Worm (Caenorhabditis elegans) whole organism, L4 larva: ENCODE results near the gene C45G9.8.

Experiments used
- F10B5.3 ChIP-seq: sonication (generic microtip); optimal IDR thresholded peaks from 2 replicates; lab custom pipeline; 2016; ENCODE audit warnings: mild to moderate bottlenecking, missing genetic modification characterization, missing compliant biosample characterization
- F37D6.2 ChIP-seq: sonication (generic microtip); optimal IDR thresholded peaks from 2 replicates; lab custom pipeline; 2016; ENCODE audit warnings: mild to moderate bottlenecking, missing genetic modification characterization, missing compliant biosample characterization
- F44E2.7 ChIP-seq: fragments of 200-800 bp; sonication (Bioruptor generic); IDR thresholded peaks from 2 replicates; pipeline ENCODE4 v2.1.2; 2022; ENCODE audit warnings: missing genetic modification characterization, missing compliant biosample characterization
- F49E8.2 ChIP-seq: sonication (generic microtip); optimal IDR thresholded peaks from 2 replicates; lab custom pipeline; 2016; ENCODE audit warnings: missing compliant biosample characterization, mild to moderate bottlenecking, missing genetic modification characterization, borderline replicate concordance
- R02D3.7 ChIP-seq: fragments of 150-350 bp; sonication (generic microtip); optimal IDR thresholded peaks from 3 replicates; lab custom pipeline; 2014; ENCODE audit warnings: missing biosample characterization, missing genetic modification characterization
- T26A8.4 ChIP-seq: fragments of 200-800 bp; sonication (Bioruptor generic); IDR thresholded peaks from 2 replicates; pipeline ENCODE4 v1.3.6; 2022; ENCODE audit warnings: missing genetic modification characterization, missing compliant biosample characterization
- Y5F2A.4 ChIP-seq: fragments of 200-800 bp; sonication (Bioruptor generic); optimal IDR thresholded peaks from 2 replicates; lab custom pipeline; 2018; ENCODE audit warnings: mild to moderate bottlenecking, missing genetic modification characterization, missing compliant biosample characterization
- ZK337.2 ChIP-seq: fragments of 200-800 bp; sonication (Bioruptor generic); IDR thresholded peaks from 2 replicates; pipeline ENCODE4 v1.3.6; 2022; ENCODE audit warnings: missing genetic modification reagents, missing genetic modification characterization, missing compliant biosample characterization
- aha-1 ChIP-seq: fragments of 150-350 bp; peaks from one replicate; lab custom pipeline; 2014; ENCODE audit warnings: missing biosample characterization, missing genetic modification characterization
- ama-1 ChIP-seq: fragments of 150-350 bp; optimal IDR thresholded peaks from 2 replicates; lab custom pipeline; 2014; ENCODE audit warnings: inconsistent platforms, mixed read lengths
- arid-1 ChIP-seq: fragments of 200-800 bp; sonication (Bioruptor generic); conservative IDR thresholded peaks from 2 replicates; pipeline ENCODE4 v1.3.6; 2022; ENCODE audit warnings: missing genetic modification reagents, missing genetic modification characterization, missing compliant biosample characterization
- attf-4 ChIP-seq: sonication (generic microtip); optimal IDR thresholded peaks from 3 replicates; lab custom pipeline; 2017; ENCODE audit warnings: missing biosample characterization, missing genetic modification characterization
- ceh-28 ChIP-seq: fragments of 150-350 bp; optimal IDR thresholded peaks from 2 replicates; lab custom pipeline; 2014; ENCODE audit warnings: missing biosample characterization, missing genetic modification reagents, missing genetic modification characterization
- ceh-32 ChIP-seq: sonication (generic microtip); optimal IDR thresholded peaks from 2 replicates; lab custom pipeline; 2016; ENCODE audit warnings: mild to moderate bottlenecking, missing genetic modification characterization, missing compliant biosample characterization; ENCODE audit not compliant: poor library complexity
- ceh-44 ChIP-seq: fragments of 200-800 bp; sonication (Bioruptor generic); IDR thresholded peaks from 2 replicates; pipeline ENCODE4 v1.3.6; 2022; ENCODE audit warnings: missing genetic modification reagents, missing genetic modification characterization, missing compliant biosample characterization
- ceh-62 ChIP-seq: sonication (generic microtip); optimal IDR thresholded peaks from 2 replicates; lab custom pipeline; 2017; ENCODE audit warnings: missing biosample characterization, missing genetic modification characterization
- ceh-82 ChIP-seq: sonication (generic microtip); optimal IDR thresholded peaks from 2 replicates; lab custom pipeline; 2017; ENCODE audit warnings: missing biosample characterization, missing genetic modification characterization
- cey-2 ChIP-seq: sonication (generic microtip); optimal IDR thresholded peaks from 3 replicates; lab custom pipeline; 2017; ENCODE audit warnings: missing genetic modification characterization, mild to moderate bottlenecking, missing compliant biosample characterization, antibody characterized with exemption, borderline replicate concordance; ENCODE audit not compliant: insufficient read depth
- daf-12 ChIP-seq: fragments of 150-350 bp; optimal IDR thresholded peaks from 2 replicates; lab custom pipeline; 2014; ENCODE audit warnings: missing biosample characterization, missing genetic modification reagents, missing genetic modification characterization
- daf-8 ChIP-seq: fragments of 200-800 bp; sonication (Bioruptor generic); IDR thresholded peaks from 2 replicates; pipeline ENCODE4 v1.3.6; 2022; ENCODE audit warnings: missing genetic modification characterization, missing compliant biosample characterization
- dmd-6 ChIP-seq: fragments of 200-800 bp; sonication (Bioruptor generic); IDR thresholded peaks from 2 replicates; pipeline ENCODE4 v1.3.6; 2022; ENCODE audit warnings: missing genetic modification reagents, missing genetic modification characterization, missing compliant biosample characterization
- dve-1 ChIP-seq: sonication (generic microtip); optimal IDR thresholded peaks from 2 replicates; lab custom pipeline; 2017; ENCODE audit warnings: antibody characterized with exemption, mild to moderate bottlenecking, missing genetic modification characterization, missing compliant biosample characterization; ENCODE audit not compliant: insufficient read depth
- fkh-10 ChIP-seq: fragments of 150-350 bp; optimal IDR thresholded peaks from 2 replicates; lab custom pipeline; 2014; ENCODE audit warnings: missing biosample characterization, missing genetic modification reagents, missing genetic modification characterization
- hlh-11 ChIP-seq: fragments of 200-800 bp; sonication (Bioruptor generic); optimal IDR thresholded peaks from 2 replicates; lab custom pipeline; 2018; ENCODE audit warnings: mild to moderate bottlenecking, missing genetic modification characterization, missing compliant biosample characterization
- lim-7 ChIP-seq: fragments of 200-800 bp; sonication (Bioruptor generic); IDR thresholded peaks from 2 replicates; pipeline ENCODE4 v1.3.6; 2022; ENCODE audit warnings: missing genetic modification characterization, missing compliant biosample characterization
- lin-15B ChIP-seq: fragments of 150-350 bp; sonication (generic microtip); optimal IDR thresholded peaks from 3 replicates; lab custom pipeline; 2014; ENCODE audit warnings: missing biosample characterization, missing genetic modification characterization
- lir-3 ChIP-seq: sonication (generic microtip); optimal IDR thresholded peaks from 2 replicates; lab custom pipeline; 2016; ENCODE audit warnings: mild to moderate bottlenecking, missing genetic modification characterization, missing compliant biosample characterization
- lsy-2 ChIP-seq, 2 experiments: fragments of 150-350 bp in 1 of 2; sonication (generic microtip) in 1 of 2; optimal IDR thresholded peaks; 2 replicates each; lab custom pipeline; 2014 to 2017; ENCODE audit warnings: missing biosample characterization in 2 of 2, missing genetic modification characterization in 2 of 2
- madf-5 ChIP-seq, 2 experiments: fragments of 200-800 bp; sonication (Bioruptor generic); IDR thresholded peaks; 2 replicates each; pipeline ENCODE4 v1.3.6; 2022; ENCODE audit warnings: missing compliant biosample characterization in 2 of 2, missing genetic modification characterization in 2 of 2
- mxl-2 ChIP-seq: fragments of 200-800 bp; sonication (Bioruptor generic); conservative IDR thresholded peaks from 2 replicates; pipeline ENCODE4 v1.3.6; 2022; ENCODE audit warnings: missing genetic modification reagents, missing genetic modification characterization, missing compliant biosample characterization
- mxl-3 ChIP-seq: fragments of 200-800 bp; sonication (Bioruptor generic); optimal IDR thresholded peaks from 2 replicates; lab custom pipeline; 2018; ENCODE audit warnings: mild to moderate bottlenecking, missing genetic modification characterization, missing compliant biosample characterization
- nhr-10 ChIP-seq: fragments of 150-350 bp; optimal IDR thresholded peaks from 2 replicates; lab custom pipeline; 2014; ENCODE audit warnings: missing biosample characterization, missing genetic modification characterization
- nhr-102 ChIP-seq: sonication (generic microtip); optimal IDR thresholded peaks from 2 replicates; lab custom pipeline; 2016; ENCODE audit warnings: mild to moderate bottlenecking, missing genetic modification characterization, moderate library complexity, missing compliant biosample characterization
- nhr-111 ChIP-seq: fragments of 200-800 bp; sonication (Bioruptor generic); optimal IDR thresholded peaks from 2 replicates; lab custom pipeline; 2018; ENCODE audit warnings: mild to moderate bottlenecking, missing genetic modification characterization, missing compliant biosample characterization
- nhr-237 ChIP-seq: sonication (generic microtip); optimal IDR thresholded peaks from 2 replicates; lab custom pipeline; 2017; ENCODE audit warnings: missing biosample characterization, missing genetic modification characterization
- nhr-25 ChIP-seq: sonication (generic microtip); optimal IDR thresholded peaks from 2 replicates; lab custom pipeline; 2017; ENCODE audit warnings: missing genetic modification characterization, mild to moderate bottlenecking, missing compliant biosample characterization, antibody characterized with exemption, moderate library complexity, borderline replicate concordance; ENCODE audit not compliant: insufficient read depth
- nhr-41 ChIP-seq: fragments of 200-800 bp; sonication (Bioruptor generic); IDR thresholded peaks from 2 replicates; pipeline ENCODE4 v1.3.6; 2022; ENCODE audit warnings: missing genetic modification reagents, missing genetic modification characterization, missing compliant biosample characterization
- nhr-48 ChIP-seq: sonication (generic microtip); optimal IDR thresholded peaks from 2 replicates; lab custom pipeline; 2016; ENCODE audit warnings: mild to moderate bottlenecking, missing genetic modification characterization, missing compliant biosample characterization
- nhr-6 ChIP-seq: fragments of 150-350 bp; optimal IDR thresholded peaks from 2 replicates; lab custom pipeline; 2014; ENCODE audit warnings: missing biosample characterization, missing genetic modification characterization
- nhr-76 ChIP-seq: fragments of 150-350 bp; optimal IDR thresholded peaks from 2 replicates; lab custom pipeline; 2014; ENCODE audit warnings: missing biosample characterization, missing genetic modification characterization
- nhr-77 ChIP-seq: fragments of 150-350 bp; optimal IDR thresholded peaks from 2 replicates; lab custom pipeline; 2014; ENCODE audit warnings: missing biosample characterization, missing genetic modification characterization
- php-3 ChIP-seq: fragments of 200-800 bp; sonication (Bioruptor generic); IDR thresholded peaks from 2 replicates; pipeline ENCODE4 v1.3.6; 2022; ENCODE audit warnings: missing genetic modification reagents, missing genetic modification characterization, missing compliant biosample characterization
- pqm-1 ChIP-seq: sonication (generic microtip); optimal IDR thresholded peaks from 2 replicates; lab custom pipeline; 2017; ENCODE audit warnings: missing biosample characterization, missing genetic modification characterization
- sdz-12 ChIP-seq: fragments of 200-800 bp; sonication (Bioruptor generic); optimal IDR thresholded peaks from 2 replicates; lab custom pipeline; 2018; ENCODE audit warnings: mild to moderate bottlenecking, missing genetic modification characterization, missing compliant biosample characterization
- snpc-4 ChIP-seq: fragments of 150-350 bp; optimal IDR thresholded peaks from 2 replicates; lab custom pipeline; 2014; ENCODE audit warnings: missing biosample characterization, missing genetic modification characterization
- spr-1 ChIP-seq: sonication (generic microtip); optimal IDR thresholded peaks from 2 replicates; lab custom pipeline; 2016; ENCODE audit warnings: mild to moderate bottlenecking, missing genetic modification characterization, missing compliant biosample characterization
- tag-97 ChIP-seq: fragments of 200-800 bp; sonication (Bioruptor generic); IDR thresholded peaks from 2 replicates; pipeline ENCODE4 v1.3.6; 2022; ENCODE audit warnings: missing genetic modification characterization, missing compliant biosample characterization
- tra-1 ChIP-seq: fragments of 200-800 bp; sonication (Bioruptor generic); IDR thresholded peaks from 2 replicates; pipeline ENCODE4 v1.3.6; 2022; ENCODE audit warnings: missing genetic modification reagents, missing genetic modification characterization, missing compliant biosample characterization
- unc-130 ChIP-seq: sonication (generic microtip); optimal IDR thresholded peaks from 2 replicates; lab custom pipeline; 2016; ENCODE audit warnings: missing genetic modification reagents, missing genetic modification characterization, missing compliant biosample characterization
- unc-39 ChIP-seq: sonication (generic microtip); optimal IDR thresholded peaks from 2 replicates; lab custom pipeline; 2017; ENCODE audit warnings: missing biosample characterization, missing genetic modification characterization
- zag-1 ChIP-seq: fragments of 150-350 bp; optimal IDR thresholded peaks from 2 replicates; lab custom pipeline; 2014; ENCODE audit warnings: missing biosample characterization, missing genetic modification characterization
- zfp-3 ChIP-seq: fragments of 200-800 bp; sonication (Bioruptor generic); conservative IDR thresholded peaks from 2 replicates; pipeline ENCODE4 v1.3.6; 2022; ENCODE audit warnings: missing genetic modification reagents, missing genetic modification characterization, missing compliant biosample characterization
- zip-2 ChIP-seq: fragments of 150-350 bp; optimal IDR thresholded peaks from 2 replicates; lab custom pipeline; 2014; ENCODE audit warnings: missing biosample characterization, missing genetic modification characterization

The C45G9.8 gene

ce11 chrIII:5047175-5047574 is 6.3 kb downstream of the C45G9.8 start, which contains the start of gene txbp-3 (continued):
- TF ChIP-seq lin-15B (tag; lab: Kevin White, UChicago) (no peak), tag-97 (GFP tag; lab: Robert Waterston, UW) (no peak), dve-1 (tag; lab: Kevin White, UChicago) (peak; percentile 79), mxl-2 (GFP tag; lab: Robert Waterston, UW) (no peak), F44E2.7 (GFP tag; lab: Robert Waterston, UW) (no peak), lir-3 (tag; lab: Kevin White, UChicago) (no peak), dmd-6 (GFP tag; lab: Robert Waterston, UW) (peak; percentile 57; the same call in 1 of the 2 replicates), unc-130 (no peak), ama-1 (lab: Kevin White, UChicago) (no peak), mxl-3 (GFP tag; lab: Kevin White, UChicago) (peak; percentile 80), nhr-102 (tag; lab: Kevin White, UChicago) (no peak), zfp-3 (no peak), nhr-76 (no peak), spr-1 (tag; lab: Kevin White, UChicago) (no peak), F37D6.2 (no peak), cey-2 (tag; lab: Kevin White, UChicago) (no peak), lim-7 (GFP tag; lab: Robert Waterston, UW) (no peak), nhr-41 (no peak), pqm-1 (tag; lab: Kevin White, UChicago) (peak; percentile 85), Y5F2A.4 (GFP tag; lab: Kevin White, UChicago) (no peak), zag-1 (no peak), arid-1 (GFP tag; lab: Robert Waterston, UW) (no peak), R02D3.7 (tag; lab: Kevin White, UChicago) (no peak), nhr-48 (no peak), zip-2 (tag; lab: Kevin White, UChicago) (no peak), madf-5 (GFP tag; IDR thresholded peaks at IDR 0.05; lab: Robert Waterston, UW) (no peak), ceh-62 (tag; lab: Kevin White, UChicago) (no peak), ceh-32 (tag; lab: Kevin White, UChicago) (no peak), nhr-111 (no peak), aha-1 (tag; lab: Kevin White, UChicago) (no peak), attf-4 (no peak), hlh-11 (tag; lab: Kevin White, UChicago) (no peak), ceh-28 (tag; lab: Kevin White, UChicago) (no peak), ceh-82 (no peak), daf-8 (GFP tag; lab: Robert Waterston, UW) (no peak), nhr-10 (tag; lab: Kevin White, UChicago) (no peak), nhr-237 (tag; lab: Kevin White, UChicago) (no peak), nhr-25 (no peak), F10B5.3 (no peak), sdz-12 (GFP tag; lab: Kevin White, UChicago) (no peak), snpc-4 (tag; lab: Kevin White, UChicago) (no peak), T26A8.4 (no peak), ZK337.2 (GFP tag; lab: Robert Waterston, UW) (no peak), php-3 (GFP tag; lab: Robert Waterston, UW) (no peak), fkh-10 (GFP tag; lab: Kevin White, UChicago) (peak; percentile 37), lsy-2 (tag; optimal IDR thresholded peaks at IDR 0.05; lab: Kevin White, UChicago) (peak in 1 of 2 experiments; percentile 59), daf-12 (tag; lab: Kevin White, UChicago) (no peak), nhr-6 (peak; percentile 50), tra-1 (GFP tag; lab: Robert Waterston, UW) (no peak), unc-39 (tag; lab: Kevin White, UChicago) (no peak), F49E8.2 (tag; lab: Kevin White, UChicago) (no peak), ceh-44 (no peak), nhr-77 (tag; lab: Kevin White, UChicago) (peak; percentile 42)
